Worm (Caenorhabditis elegans): ENCODE measurements around the gene asna-1.

Gene asna-1

ce11 chrIII:8904044-8904443 lies 9.2 kb downstream of the asna-1 start, which contains the start of gene lin-9 (continued):
- TF ChIP-seq B0035.1 (tag; optimal IDR thresholded peaks at IDR 0.05) (peak; percentile 58), madf-8 (GFP tag; conservative IDR thresholded peaks at IDR 0.05) (peak; percentile 98), hmg-20 (GFP tag; IDR thresholded peaks at IDR 0.05) (peak; percentile 91), efl-1 (GFP tag; optimal IDR thresholded peaks at IDR 0.05) (peak; percentile 98), ztf-25 (GFP tag; IDR thresholded peaks at IDR 0.05) (no peak), mes-4 (tag; optimal IDR thresholded peaks at IDR 0.05) (no peak), nhr-27 (tag; optimal IDR thresholded peaks at IDR 0.05) (no peak), snpc-1.1 (tag; optimal IDR thresholded peaks at IDR 0.05; ENCODE audit: insufficient read depth) (peak; percentile 52), ama-1 (optimal IDR thresholded peaks at IDR 0.05) (no peak), ama-1 (GFP tag; optimal IDR thresholded peaks at IDR 0.05) (no peak), rcor-1 (GFP tag; IDR thresholded peaks at IDR 0.05) (peak; percentile 96), F52B5.7 (tag; optimal IDR thresholded peaks at IDR 0.05) (no peak), cebp-2 (GFP tag; IDR thresholded peaks at IDR 0.05) (0 out of 2 replicates have a peak, but pooled peaks have one; percentile 28), athp-1 (tag; optimal IDR thresholded peaks at IDR 0.05) (peak; percentile 97), hlh-26 (GFP tag; conservative IDR thresholded peaks at IDR 0.05) (no peak), lag-1 (GFP tag; IDR thresholded peaks at IDR 0.05) (no peak), egrh-3 (GFP tag; IDR thresholded peaks at IDR 0.05) (peak; percentile 82), F49E8.2 (tag; optimal IDR thresholded peaks at IDR 0.05; ENCODE audit: insufficient read depth) (peak; percentile 59), madf-3 (GFP tag; IDR thresholded peaks at IDR 0.05) (peak; percentile 96), mxl-1 (tag; optimal IDR thresholded peaks at IDR 0.05) (no peak), pbrm-1 (GFP tag; IDR thresholded peaks at IDR 0.05) (peak; percentile 96), D2030.7 (GFP tag; IDR thresholded peaks at IDR 0.05) (peak; percentile 95), sdz-38 (tag; optimal IDR thresholded peaks at IDR 0.05) (no peak), zim-3 (tag; optimal IDR thresholded peaks at IDR 0.05) (no peak), F23B12.7 (tag; optimal IDR thresholded peaks at IDR 0.05; ENCODE audit: insufficient read depth) (peak; percentile 79), mcd-1 (GFP tag; IDR thresholded peaks at IDR 0.05) (peak; percentile 97), snpc-3.4 (tag; optimal IDR thresholded peaks at IDR 0.05) (peak; percentile 90), ZK185.1 (tag; optimal IDR thresholded peaks at IDR 0.05; ENCODE audit: poor library complexity, severe bottlenecking) (peak; percentile 91), xnd-1 (tag; optimal IDR thresholded peaks at IDR 0.05) (peak; percentile 97), nhr-90 (tag; optimal IDR thresholded peaks at IDR 0.05) (peak; percentile 33), K11D2.4 (GFP tag; IDR thresholded peaks at IDR 0.05) (peak; percentile 93), nfyb-1 (GFP tag; IDR thresholded peaks at IDR 0.05) (peak; percentile 98), gei-17 (GFP tag; optimal IDR thresholded peaks at IDR 0.05) (peak; percentile 86), tbx-9 (tag; optimal IDR thresholded peaks at IDR 0.05; ENCODE audit: borderline replicate concordance) (no peak), zfh-2 (GFP tag; conservative IDR thresholded peaks at IDR 0.05) (peak; percentile 98), T07F8.4 (tag; optimal IDR thresholded peaks at IDR 0.05) (peak; percentile 19), ceh-40 (GFP tag; IDR thresholded peaks at IDR 0.05) (0 out of 2 replicates have a peak, but pooled peaks have one; percentile 14), bed-1 (GFP tag; IDR thresholded peaks at IDR 0.05) (no peak), F10E7.11 (tag; optimal IDR thresholded peaks at IDR 0.05) (peak; percentile 49), ztf-28 (GFP tag; IDR thresholded peaks at IDR 0.05) (peak; percentile 74; the same call in 1 of the 2 replicates), nhr-120 (GFP tag; IDR thresholded peaks at IDR 0.05) (no peak)
